Worm (Caenorhabditis elegans) whole organism, L3 larva: ENCODE results near the gene acs-11.

Experiments
- R02D3.7 ChIP-seq: fragments of 150-350 bp; optimal IDR thresholded peaks from 2 replicates; lab custom pipeline; 2014; ENCODE audit warnings: missing biosample characterization, missing genetic modification characterization
- ZK546.5 ChIP-seq: sonication (generic microtip); optimal IDR thresholded peaks from 2 replicates; lab custom pipeline; 2017; ENCODE audit warnings: missing biosample characterization, missing genetic modification characterization
- ama-1 ChIP-seq: fragments of 150-350 bp; optimal IDR thresholded peaks from 2 replicates; lab custom pipeline; 2018
- ceh-16 ChIP-seq: sonication (generic microtip); optimal IDR thresholded peaks from 2 replicates; lab custom pipeline; 2017; ENCODE audit warnings: missing biosample characterization, missing genetic modification characterization
- ceh-28 ChIP-seq: fragments of 150-350 bp; optimal IDR thresholded peaks from 2 replicates; lab custom pipeline; 2014; ENCODE audit warnings: missing biosample characterization, missing genetic modification reagents, missing genetic modification characterization
- daf-12 ChIP-seq: fragments of 150-350 bp; optimal IDR thresholded peaks from 2 replicates; lab custom pipeline; 2014; ENCODE audit warnings: missing biosample characterization, missing genetic modification reagents, missing genetic modification characterization
- egl-27 ChIP-seq: sonication (generic microtip); optimal IDR thresholded peaks from 4 replicates; lab custom pipeline; 2017; ENCODE audit warnings: missing biosample characterization, missing genetic modification reagents, missing genetic modification characterization
- egl-5 ChIP-seq: fragments of 150-350 bp; optimal IDR thresholded peaks from 2 replicates; lab custom pipeline; 2017; ENCODE audit warnings: missing biosample characterization, missing genetic modification reagents, missing genetic modification characterization, inconsistent platforms
- elt-1 ChIP-seq: fragments of 150-350 bp; optimal IDR thresholded peaks from 2 replicates; lab custom pipeline; 2014; ENCODE audit warnings: missing biosample characterization, missing genetic modification characterization
- elt-2 ChIP-seq: sonication (generic microtip); optimal IDR thresholded peaks from 2 replicates; lab custom pipeline; 2016; ENCODE audit warnings: missing genetic modification reagents, mild to moderate bottlenecking, missing genetic modification characterization, missing compliant biosample characterization
- elt-3 ChIP-seq, 3 experiments: fragments of 150-350 bp in 1 of 3; sonication (generic microtip) in 2 of 3; optimal IDR thresholded peaks; 2 replicates in 2 of 3; 4 replicates in 1 of 3; lab custom pipeline; 2014 to 2017; ENCODE audit warnings: missing biosample characterization in 3 of 3, missing genetic modification characterization in 3 of 3
- hmg-11 ChIP-seq: sonication (generic microtip); optimal IDR thresholded peaks from 2 replicates; lab custom pipeline; 2016; ENCODE audit warnings: missing genetic modification characterization, missing compliant biosample characterization
- jun-1 ChIP-seq: fragments of 150-350 bp; optimal IDR thresholded peaks from 2 replicates; lab custom pipeline; 2014; ENCODE audit warnings: missing biosample characterization, missing genetic modification reagents, missing genetic modification characterization
- lin-39 ChIP-seq: fragments of 150-350 bp; optimal IDR thresholded peaks from 2 replicates; lab custom pipeline; 2018; ENCODE audit warnings: missing biosample characterization, missing genetic modification reagents, missing genetic modification characterization
- lsy-12 ChIP-seq: sonication (generic microtip); optimal IDR thresholded peaks from 2 replicates; lab custom pipeline; 2016; ENCODE audit warnings: mild to moderate bottlenecking, missing genetic modification characterization, missing compliant biosample characterization
- mml-1 ChIP-seq: fragments of 150-350 bp; sonication (generic microtip); optimal IDR thresholded peaks from 3 replicates; lab custom pipeline; 2014; ENCODE audit warnings: missing biosample characterization, missing genetic modification characterization
- nfya-1 ChIP-seq: sonication (generic microtip); optimal IDR thresholded peaks from 2 replicates; lab custom pipeline; 2017; ENCODE audit warnings: missing genetic modification characterization, mild to moderate bottlenecking, missing compliant biosample characterization, antibody characterized with exemption, moderate library complexity; ENCODE audit not compliant: insufficient read depth
- nhr-11 ChIP-seq: fragments of 150-350 bp; optimal IDR thresholded peaks from 2 replicates; lab custom pipeline; 2014; ENCODE audit warnings: missing biosample characterization, missing genetic modification characterization
- nhr-12 ChIP-seq: fragments of 150-350 bp; optimal IDR thresholded peaks from 2 replicates; lab custom pipeline; 2014; ENCODE audit warnings: missing biosample characterization, missing genetic modification characterization
- nhr-28 ChIP-seq: fragments of 150-350 bp; optimal IDR thresholded peaks from 2 replicates; lab custom pipeline; 2014; ENCODE audit warnings: missing biosample characterization, missing genetic modification characterization
- nhr-43 ChIP-seq: sonication (generic microtip); optimal IDR thresholded peaks from 2 replicates; lab custom pipeline; 2016; ENCODE audit warnings: mild to moderate bottlenecking, missing genetic modification characterization, missing compliant biosample characterization; ENCODE audit not compliant: poor library complexity, severe bottlenecking
- nhr-76 ChIP-seq: fragments of 150-350 bp; sonication (generic microtip); optimal IDR thresholded peaks from 5 replicates; lab custom pipeline; 2014; ENCODE audit warnings: missing biosample characterization, missing genetic modification characterization
- nhr-77 ChIP-seq: fragments of 150-350 bp; optimal IDR thresholded peaks from 2 replicates; lab custom pipeline; 2014; ENCODE audit warnings: missing biosample characterization, missing genetic modification characterization
- pha-4 ChIP-seq: fragments of 150-350 bp; optimal IDR thresholded peaks from 2 replicates; lab custom pipeline; 2014; ENCODE audit warnings: missing biosample characterization, missing genetic modification reagents, missing genetic modification characterization
- pqm-1 ChIP-seq: fragments of 150-350 bp; optimal IDR thresholded peaks from 2 replicates; lab custom pipeline; 2017; ENCODE audit warnings: missing biosample characterization, missing genetic modification characterization, inconsistent platforms
- sea-2 ChIP-seq: fragments of 150-350 bp; sonication (generic microtip); optimal IDR thresholded peaks from 4 replicates; lab custom pipeline; 2014; ENCODE audit warnings: missing biosample characterization, missing genetic modification reagents, missing genetic modification characterization
- skn-1 ChIP-seq: fragments of 150-350 bp; optimal IDR thresholded peaks from 2 replicates; lab custom pipeline; 2014; ENCODE audit warnings: missing biosample characterization, missing genetic modification characterization
- snpc-4 ChIP-seq: fragments of 150-350 bp; optimal IDR thresholded peaks from 2 replicates; lab custom pipeline; 2014; ENCODE audit warnings: missing biosample characterization, missing genetic modification characterization
- tbx-2 ChIP-seq: sonication (generic microtip); optimal IDR thresholded peaks from 2 replicates; lab custom pipeline; 2016; ENCODE audit warnings: mild to moderate bottlenecking, missing genetic modification characterization, missing compliant biosample characterization
- unc-62 ChIP-seq: fragments of 150-350 bp; sonication (generic microtip); optimal IDR thresholded peaks from 4 replicates; lab custom pipeline; 2014; ENCODE audit warnings: missing biosample characterization, missing genetic modification reagents, missing genetic modification characterization
- zag-1 ChIP-seq: fragments of 150-350 bp; optimal IDR thresholded peaks from 2 replicates; lab custom pipeline; 2014; ENCODE audit warnings: missing biosample characterization, missing genetic modification characterization
- ztf-11 ChIP-seq: fragments of 150-350 bp; optimal IDR thresholded peaks from 2 replicates; lab custom pipeline; 2014; ENCODE audit warnings: missing biosample characterization, missing genetic modification characterization
- ztf-4 ChIP-seq: fragments of 150-350 bp; optimal IDR thresholded peaks from 2 replicates; lab custom pipeline; 2014; ENCODE audit warnings: missing biosample characterization, missing genetic modification characterization

Gene acs-11

DNA sequence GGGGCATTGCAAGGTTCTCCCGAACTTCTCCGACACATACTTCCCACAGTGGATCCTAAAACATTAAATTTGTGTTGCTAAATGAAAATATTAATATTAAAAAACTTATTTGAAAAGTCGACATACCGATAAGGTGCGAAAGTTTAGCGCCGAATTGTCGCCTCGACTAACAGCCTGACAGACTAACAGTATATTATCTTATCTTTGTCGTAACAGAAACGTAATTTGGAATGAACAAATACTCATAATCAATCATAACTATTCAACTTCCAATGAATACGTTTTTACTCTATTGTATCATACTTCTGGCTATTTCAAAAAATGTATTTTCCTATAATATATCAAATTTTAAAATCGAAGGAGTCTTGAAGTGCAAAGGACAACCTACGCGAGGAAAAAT, 35.0 kb downstream of the acs-11 start, which contains the start of gene F26G1.11:
Gene F26G1.11 (plus strand): TSS at position 205 of the 400 bp plus-strand sequence.
- peak; percentile 81 for TF ChIP-seq pqm-1 (tag; lab: Kevin White, UChicago)
- no peak for TF ChIP-seq nhr-28 (tag; lab: Kevin White, UChicago)
- peak; percentile 94 for TF ChIP-seq elt-2
- no peak for TF ChIP-seq nhr-43
- no peak for TF ChIP-seq pha-4
- no peak for TF ChIP-seq hmg-11
- no peak for TF ChIP-seq tbx-2 (tag; lab: Kevin White, UChicago)
- TF ChIP-seq zag-1 (tag; lab: Kevin White, UChicago), result no peak
- no peak for TF ChIP-seq daf-12 (tag; lab: Kevin White, UChicago)
- TF ChIP-seq elt-3 (tag; optimal IDR thresholded peaks at IDR 0.05; lab: Kevin White, UChicago), result no peak
- no peak for TF ChIP-seq egl-27 (tag; lab: Kevin White, UChicago)
- TF ChIP-seq ZK546.5 (tag; lab: Kevin White, UChicago), result no peak
- no peak for TF ChIP-seq unc-62 (GFP tag; lab: Kevin White, UChicago)
- no peak for TF ChIP-seq snpc-4 (tag; lab: Kevin White, UChicago)
- TF ChIP-seq jun-1 (tag; lab: Kevin White, UChicago), result peak; percentile 24
- TF ChIP-seq ceh-28 (tag; lab: Kevin White, UChicago), result no peak
- TF ChIP-seq sea-2 (GFP tag; lab: Kevin White, UChicago), result no peak
- no peak for TF ChIP-seq ceh-16
- no peak for TF ChIP-seq nhr-76

DNA sequence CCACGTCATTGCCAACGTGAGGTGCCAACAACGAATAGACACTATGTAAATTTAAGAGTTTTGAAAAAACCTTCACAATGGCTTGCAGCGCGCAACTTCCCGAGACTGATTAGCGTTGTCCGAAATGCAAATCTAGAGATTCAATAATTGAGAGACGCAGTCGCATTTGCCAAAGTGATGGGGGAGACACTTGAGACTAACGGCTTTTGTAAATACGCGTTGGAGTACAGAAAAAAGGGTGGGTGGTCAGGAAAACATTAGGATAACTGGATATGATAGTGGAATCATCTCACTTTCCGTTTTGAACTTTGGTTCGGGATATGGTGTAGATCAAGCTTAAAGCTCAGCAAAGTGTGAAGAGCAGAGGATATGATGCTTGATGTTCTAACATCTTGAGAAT, 37.8 kb downstream of the acs-11 start:
- TF ChIP-seq pha-4 (peak; percentile 49), ceh-28 (tag; lab: Kevin White, UChicago) (no peak), ceh-16 (no peak), nhr-76 (no peak), egl-5 (tag; lab: Kevin White, UChicago) (no peak)

DNA sequence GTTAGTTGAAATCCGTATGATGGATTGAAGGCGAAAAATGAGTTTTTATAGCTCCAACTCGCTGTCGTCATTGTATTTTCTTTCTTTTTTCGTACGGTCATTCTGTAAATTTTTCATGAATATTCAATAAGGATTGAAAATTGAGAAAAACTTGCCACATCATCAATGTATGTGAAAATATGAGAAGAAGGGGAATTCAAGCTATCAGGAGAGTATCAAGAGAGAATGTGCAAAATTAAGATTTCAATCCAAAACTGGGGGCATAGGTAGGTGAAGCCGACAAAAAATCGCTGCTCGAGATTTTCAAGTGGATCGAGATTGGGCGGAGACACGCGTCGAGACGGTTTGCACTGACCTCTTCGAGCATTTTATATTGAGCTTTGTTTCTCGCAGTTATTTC, 42.5 kb downstream of the acs-11 start, which contains the start of gene nep-12:
Gene nep-12 (minus strand): TSS at position 101 of the 400 bp plus-strand sequence.
- no peak for TF ChIP-seq R02D3.7
- no peak for TF ChIP-seq nhr-11 (tag; lab: Kevin White, UChicago)
- no peak for TF ChIP-seq skn-1
- no peak for TF ChIP-seq elt-2
- TF ChIP-seq elt-3 (tag; optimal IDR thresholded peaks at IDR 0.05; lab: Kevin White, UChicago), result no peak
- no peak for TF ChIP-seq nhr-28 (tag; lab: Kevin White, UChicago)
- no peak for TF ChIP-seq pqm-1 (tag; lab: Kevin White, UChicago)
- TF ChIP-seq lin-39, result no peak
- no peak for TF ChIP-seq elt-1 (tag; lab: Kevin White, UChicago)
- no peak for TF ChIP-seq unc-62 (GFP tag; lab: Kevin White, UChicago)
- no peak for TF ChIP-seq hmg-11
- no peak for TF ChIP-seq nhr-12
- no peak for TF ChIP-seq mml-1
- TF ChIP-seq ceh-16, result no peak
- no peak for TF ChIP-seq nhr-77 (tag; lab: Kevin White, UChicago)
- TF ChIP-seq lsy-12, result no peak
- TF ChIP-seq egl-27 (tag; lab: Kevin White, UChicago), result no peak

DNA sequence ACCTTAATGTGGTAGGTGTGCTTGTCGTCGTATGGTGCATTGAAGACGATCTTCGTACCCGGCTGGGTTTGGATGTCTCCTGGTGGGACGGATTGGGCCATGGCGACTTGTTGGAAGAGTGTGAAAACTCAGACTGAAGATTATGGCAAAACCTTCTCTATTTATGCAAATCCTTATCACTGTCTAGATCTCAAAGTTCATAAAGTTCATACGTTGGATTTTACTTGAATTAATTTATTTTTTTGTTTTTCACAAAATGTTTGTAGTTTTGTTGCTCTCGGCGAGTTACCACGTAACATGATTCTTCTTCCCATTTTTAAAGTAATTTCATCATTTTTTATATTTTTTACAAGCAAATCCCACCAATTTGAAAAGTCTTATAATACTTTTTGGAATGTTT, 44.2 kb downstream of the acs-11 start, which contains the start of gene msp-3:
Gene msp-3 (minus strand): TSS at position 101 of the 400 bp plus-strand sequence.
- no peak for TF ChIP-seq egl-27 (tag; lab: Kevin White, UChicago)
- no peak for TF ChIP-seq ztf-4 (tag; lab: Kevin White, UChicago)

DNA sequence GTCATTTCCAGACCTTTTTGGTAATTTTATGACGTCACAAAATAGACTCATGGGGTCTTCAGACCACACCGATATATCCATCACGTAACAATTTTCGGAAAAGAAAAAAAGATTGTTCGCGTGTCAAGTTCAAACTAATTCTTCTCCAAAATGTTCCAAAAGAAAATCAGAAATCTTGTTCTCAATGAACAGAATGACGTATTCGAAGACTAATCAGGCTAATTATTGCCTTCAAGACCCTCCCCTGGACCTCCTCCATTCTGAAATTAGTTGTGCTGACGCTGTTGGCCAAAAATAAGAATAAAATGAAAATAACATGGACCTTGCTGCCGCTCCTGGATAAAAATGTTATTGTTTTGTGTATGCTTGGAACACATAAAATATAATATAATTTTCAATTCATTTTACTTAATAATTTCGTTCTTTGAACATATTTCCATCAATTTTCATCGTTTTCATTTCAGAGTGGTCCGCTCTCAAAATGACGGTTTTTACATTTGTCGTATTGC, 48.0 kb downstream of the acs-11 start, which contains the start of gene F26G1.15:
Gene F26G1.15 (plus strand): TSS at position 459 of the 509 bp plus-strand sequence.
- no peak for TF ChIP-seq lsy-12
- no peak for TF ChIP-seq egl-27 (tag; lab: Kevin White, UChicago)
- no peak for TF ChIP-seq daf-12 (tag; lab: Kevin White, UChicago)
- TF ChIP-seq ztf-11 (tag; lab: Kevin White, UChicago), result no peak
- TF ChIP-seq nfya-1 (tag; lab: Kevin White, UChicago), result no peak
- no peak for TF ChIP-seq ama-1 (lab: Kevin White, UChicago)
- no peak for TF ChIP-seq ztf-4 (tag; lab: Kevin White, UChicago)
